Fruit fly (Drosophila melanogaster) whole organism, pupa: Measurements from ENCODE around the gene erm.

Experiments used
- CG10348 ChIP-seq: fragments of 200-800 bp; sonication (Bioruptor generic); IDR thresholded peaks from 2 replicates; pipeline ENCODE4 v1.3.6; 2022; ENCODE audit warnings: missing biosample characterization, missing genetic modification characterization
- CG12605 ChIP-seq: fragments of 200-800 bp; sonication (Bioruptor generic); IDR thresholded peaks from 2 replicates; pipeline ENCODE4 v1.3.6; 2022; ENCODE audit warnings: missing biosample characterization, missing genetic modification characterization
- CG13204 ChIP-seq: fragments of 200-800 bp; sonication (Bioruptor generic); optimal IDR thresholded peaks from 2 replicates; lab custom pipeline; 2018; ENCODE audit warnings: missing biosample characterization, mild to moderate bottlenecking, missing genetic modification characterization, moderate library complexity
- CG14655 ChIP-seq: fragments of 200-800 bp; sonication (Bioruptor generic); optimal IDR thresholded peaks from 3 replicates; lab custom pipeline; 2017; ENCODE audit warnings: mild to moderate bottlenecking, missing biosample characterization, missing genetic modification reagents, missing genetic modification characterization
- CG15710 ChIP-seq: fragments of 200-800 bp; sonication (Bioruptor generic); optimal IDR thresholded peaks from 2 replicates; lab custom pipeline; 2018; ENCODE audit warnings: missing biosample characterization, mild to moderate bottlenecking, missing genetic modification characterization, moderate library complexity
- CG17806 ChIP-seq: fragments of 200-800 bp; sonication (Bioruptor generic); optimal IDR thresholded peaks from 2 replicates; lab custom pipeline; 2018; ENCODE audit warnings: missing biosample characterization, mild to moderate bottlenecking, missing genetic modification characterization, moderate library complexity
- CG32121 ChIP-seq: fragments of 200-800 bp; sonication (Bioruptor generic); IDR thresholded peaks from 2 replicates; pipeline ENCODE4 v1.3.6; 2022; ENCODE audit warnings: missing biosample characterization, missing genetic modification characterization
- CG34367 ChIP-seq: fragments of 200-800 bp; sonication (Bioruptor generic); optimal IDR thresholded peaks from 2 replicates; lab custom pipeline; 2018; ENCODE audit warnings: missing biosample characterization, mild to moderate bottlenecking, missing genetic modification characterization
- CG4496 ChIP-seq: fragments of 200-800 bp; sonication (Bioruptor generic); IDR thresholded peaks from 3 replicates; pipeline ENCODE4 v1.3.6; 2022; ENCODE audit warnings: missing biosample characterization, missing genetic modification characterization
- CG8159 ChIP-seq: fragments of 200-800 bp; sonication (Bioruptor generic); optimal IDR thresholded peaks from 3 replicates; lab custom pipeline; 2018; ENCODE audit warnings: missing biosample characterization, mild to moderate bottlenecking, missing genetic modification characterization, moderate library complexity
- CG8301 ChIP-seq: fragments of 200-800 bp; sonication (Bioruptor generic); optimal IDR thresholded peaks from 2 replicates; lab custom pipeline; 2018; ENCODE audit warnings: missing biosample characterization, mild to moderate bottlenecking, missing genetic modification characterization
- CG9948 ChIP-seq: fragments of 200-800 bp; sonication (Bioruptor generic); optimal IDR thresholded peaks from 2 replicates; lab custom pipeline; 2018; ENCODE audit warnings: missing biosample characterization, mild to moderate bottlenecking, missing genetic modification characterization, moderate library complexity
- D1 ChIP-seq: fragments of 200-800 bp; sonication (Bioruptor generic); optimal IDR thresholded peaks from 2 replicates; lab custom pipeline; 2018; ENCODE audit warnings: missing biosample characterization, mild to moderate bottlenecking, missing genetic modification characterization, moderate library complexity
- EcR ChIP-seq: fragments of 200-800 bp; sonication (Bioruptor generic); optimal IDR thresholded peaks from 3 replicates; lab custom pipeline; 2019; ENCODE audit warnings: missing biosample characterization, missing genetic modification characterization, mild to moderate bottlenecking, moderate library complexity, missing genetic modification reagents
- Ets98B ChIP-seq: fragments of 200-800 bp; sonication (Bioruptor generic); IDR thresholded peaks from 2 replicates; pipeline ENCODE4 v1.3.6; 2022; ENCODE audit warnings: missing biosample characterization, missing genetic modification characterization
- Pif1A ChIP-seq: fragments of 200-800 bp; sonication (Bioruptor generic); optimal IDR thresholded peaks from 3 replicates; lab custom pipeline; 2016; ENCODE audit warnings: missing biosample characterization, missing genetic modification characterization
- Pif1B ChIP-seq: fragments of 200-800 bp; sonication (Bioruptor generic); optimal IDR thresholded peaks from 3 replicates; lab custom pipeline; 2016; ENCODE audit warnings: missing biosample characterization, missing genetic modification characterization
- Snoo ChIP-seq: fragments of 200-800 bp; sonication (Bioruptor generic); optimal IDR thresholded peaks from 3 replicates; lab custom pipeline; 2017; ENCODE audit warnings: missing biosample characterization, mild to moderate bottlenecking, missing genetic modification characterization, inconsistent platforms
- fd96Ca ChIP-seq: fragments of 200-800 bp; sonication (Bioruptor generic); IDR thresholded peaks from 3 replicates; pipeline ENCODE4 v1.3.6; 2022; ENCODE audit warnings: missing biosample characterization, missing genetic modification characterization
- gl ChIP-seq: fragments of 200-800 bp; sonication (Bioruptor generic); optimal IDR thresholded peaks from 2 replicates; lab custom pipeline; 2018; ENCODE audit warnings: missing biosample characterization, mild to moderate bottlenecking, missing genetic modification characterization
- rn ChIP-seq: fragments of 200-800 bp; sonication (Bioruptor generic); IDR thresholded peaks from 2 replicates; pipeline ENCODE4 v1.3.6; 2022; ENCODE audit warnings: missing biosample characterization, missing genetic modification characterization

Gene erm

dm6 chr2L:2008980-2009954 lies 39.1 kb upstream of the erm start, which contains the start of gene CG4238:
Gene CG4238, plus strand, starts transcription at chr2L:2009859.
- TF ChIP-seq CG15710 (tag; lab: Kevin White, UChicago), result no peak
- no peak for TF ChIP-seq CG14655 (GFP tag; lab: Kevin White, UChicago)
- TF ChIP-seq Pif1A (GFP tag; lab: Kevin White, UChicago), result no peak
- TF ChIP-seq CG10348 (GFP tag; lab: Robert Waterston, UW), result no peak
- peak; percentile 9 for TF ChIP-seq D1 (tag; lab: Kevin White, UChicago)
- no peak for TF ChIP-seq gl (tag; lab: Kevin White, UChicago)

DNA sequence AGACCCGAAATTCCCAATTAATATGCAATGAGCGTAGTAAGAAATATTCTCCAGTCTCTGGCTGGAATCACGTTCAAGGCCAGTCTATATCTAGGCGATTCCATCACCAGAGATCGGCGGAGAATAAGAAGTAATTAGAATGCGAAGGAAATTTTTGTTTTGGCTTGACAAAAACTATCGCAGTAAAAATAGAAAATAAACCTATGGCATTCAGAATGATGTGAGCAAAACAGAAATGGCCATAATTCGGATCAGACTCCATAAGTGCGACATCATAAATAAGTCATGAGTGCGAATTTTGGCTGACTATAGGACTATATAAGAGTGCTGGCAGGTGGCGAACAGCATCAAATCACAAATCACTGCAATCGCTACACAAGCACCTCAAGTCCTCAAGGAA lies 38.0 kb upstream of the erm start, which contains the start of gene Nplp4:
Gene Nplp4, plus strand, starts transcription at position 301 of the 400 bp plus-strand sequence.
- TF ChIP-seq CG8159 (tag; lab: Kevin White, UChicago) (no peak), Snoo (no peak), CG10348 (GFP tag; lab: Robert Waterston, UW) (no peak), CG17806 (tag; lab: Kevin White, UChicago) (no peak), D1 (tag; lab: Kevin White, UChicago) (no peak), CG12605 (GFP tag; lab: Robert Waterston, UW) (no peak), rn (no peak)

dm6 chr2L:2007093-2007492 lies 36.9 kb upstream of the erm start, which contains the start of gene CG15353:
Gene CG15353, minus strand, starts transcription at chr2L:2007193.
- no peak for TF ChIP-seq rn

DNA sequence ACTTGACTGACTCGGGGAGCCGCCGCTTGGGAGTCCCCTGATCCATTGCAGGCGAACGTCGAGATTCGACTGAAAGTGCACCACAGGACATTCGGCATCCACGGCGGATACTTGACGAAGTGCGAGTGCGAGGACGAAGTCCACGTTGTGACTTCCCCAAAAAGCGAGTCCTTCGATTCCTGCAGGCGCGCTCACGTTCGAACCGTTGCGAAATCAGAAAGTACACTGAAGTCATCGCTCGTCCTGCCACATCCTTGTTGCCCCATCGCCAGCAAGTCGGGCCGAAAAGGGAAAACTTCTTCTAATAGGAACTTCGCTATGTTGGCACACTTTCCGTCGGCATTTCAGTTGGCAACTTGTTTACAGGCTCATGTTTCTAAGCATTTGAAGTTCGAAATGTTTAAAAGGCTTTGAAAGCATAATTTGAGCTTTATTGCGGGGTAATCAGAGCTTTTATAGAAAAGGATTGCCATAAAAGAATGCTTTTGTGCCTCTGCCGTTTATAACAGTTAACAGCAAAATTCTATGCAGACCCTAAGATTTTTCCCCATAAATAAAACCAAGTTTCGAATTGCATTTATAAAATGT lies 36.0 kb upstream of the erm start, which contains the start of gene CG33543:
Gene CG33543, minus strand, starts transcription at position 232 of the 588 bp plus-strand sequence.
- no peak for TF ChIP-seq CG10348 (GFP tag; lab: Robert Waterston, UW)
- no peak for TF ChIP-seq fd96Ca (GFP tag; lab: Robert Waterston, UW)
- no peak for TF ChIP-seq Pif1A (GFP tag; lab: Kevin White, UChicago)
- no peak for TF ChIP-seq CG32121 (GFP tag; lab: Robert Waterston, UW)
- no peak for TF ChIP-seq CG4496 (GFP tag; lab: Robert Waterston, UW)
- no peak for TF ChIP-seq CG9948 (tag; lab: Kevin White, UChicago)
- no peak for TF ChIP-seq CG15710 (tag; lab: Kevin White, UChicago)
- TF ChIP-seq CG14655 (GFP tag; lab: Kevin White, UChicago), result no peak
- no peak for TF ChIP-seq Pif1B (GFP tag; lab: Kevin White, UChicago)
- no peak for TF ChIP-seq rn
- TF ChIP-seq CG8159 (tag; lab: Kevin White, UChicago), result no peak
- TF ChIP-seq D1 (tag; lab: Kevin White, UChicago), result no peak
- no peak for TF ChIP-seq gl (tag; lab: Kevin White, UChicago)
- TF ChIP-seq CG34367 (tag; lab: Kevin White, UChicago), result no peak

- TF ChIP-seq fd96Ca (GFP tag; lab: Robert Waterston, UW) (no peak), CG32121 (GFP tag; lab: Robert Waterston, UW) (no peak), CG10348 (GFP tag; lab: Robert Waterston, UW) (no peak), CG14655 (GFP tag; lab: Kevin White, UChicago) (no peak), CG8301 (tag; lab: Kevin White, UChicago) (no peak), CG17806 (tag; lab: Kevin White, UChicago) (no peak), CG12605 (GFP tag; lab: Robert Waterston, UW) (no peak), CG15710 (tag; lab: Kevin White, UChicago) (no peak), Ets98B (GFP tag; lab: Robert Waterston, UW) (no peak), CG13204 (no peak), D1 (tag; lab: Kevin White, UChicago) (no peak), EcR (GFP tag; lab: Kevin White, UChicago) (no peak), rn (no peak), CG9948 (tag; lab: Kevin White, UChicago) (no peak), CG4496 (GFP tag; lab: Robert Waterston, UW) (no peak), Snoo (no peak), CG8159 (tag; lab: Kevin White, UChicago) (no peak), gl (tag; lab: Kevin White, UChicago) (no peak), Pif1A (GFP tag; lab: Kevin White, UChicago) (no peak)
These were observed 21.9 kb upstream of the erm start, which contains the start of gene Obp22a for dm6 chr2L:1992060-1992459. Gene Obp22a, minus strand, starts transcription at chr2L:1992160.
